Fruit fly (Drosophila melanogaster): Measurements from ENCODE around the gene CG5246.

The CG5246 gene

DNA sequence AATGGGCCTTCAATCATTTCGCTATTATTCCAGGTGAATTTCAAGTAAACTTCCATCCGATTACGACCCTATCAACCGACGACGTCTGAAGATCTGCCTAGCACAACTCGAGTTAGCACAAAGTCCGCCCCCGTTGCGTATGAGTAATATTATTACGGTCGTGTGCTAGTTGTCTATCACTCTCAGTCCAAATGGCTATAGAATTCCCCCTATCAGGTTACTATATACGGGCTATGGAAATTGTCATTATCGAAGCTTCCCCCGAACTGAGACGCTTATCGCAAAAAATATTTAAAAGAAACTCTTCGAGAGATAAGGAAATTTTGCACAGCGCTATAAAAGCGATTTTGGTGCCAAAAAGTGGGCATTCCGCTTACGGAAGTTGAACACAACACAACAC lies at the start of gene CG5246:
Gene CG5246, plus strand, starts transcription at position 365 of the 400 bp plus-strand sequence.
- TF ChIP-seq psq (optimal IDR thresholded peaks at IDR 0.05) (no peak), insv (optimal IDR thresholded peaks at IDR 0.05) (no peak), ttk (optimal IDR thresholded peaks at IDR 0.05) (no peak), Sin3A (optimal IDR thresholded peaks at IDR 0.05) (no peak), h (optimal IDR thresholded peaks at IDR 0.05) (no peak), Myc (optimal IDR thresholded peaks at IDR 0.05) (no peak)

DNA sequence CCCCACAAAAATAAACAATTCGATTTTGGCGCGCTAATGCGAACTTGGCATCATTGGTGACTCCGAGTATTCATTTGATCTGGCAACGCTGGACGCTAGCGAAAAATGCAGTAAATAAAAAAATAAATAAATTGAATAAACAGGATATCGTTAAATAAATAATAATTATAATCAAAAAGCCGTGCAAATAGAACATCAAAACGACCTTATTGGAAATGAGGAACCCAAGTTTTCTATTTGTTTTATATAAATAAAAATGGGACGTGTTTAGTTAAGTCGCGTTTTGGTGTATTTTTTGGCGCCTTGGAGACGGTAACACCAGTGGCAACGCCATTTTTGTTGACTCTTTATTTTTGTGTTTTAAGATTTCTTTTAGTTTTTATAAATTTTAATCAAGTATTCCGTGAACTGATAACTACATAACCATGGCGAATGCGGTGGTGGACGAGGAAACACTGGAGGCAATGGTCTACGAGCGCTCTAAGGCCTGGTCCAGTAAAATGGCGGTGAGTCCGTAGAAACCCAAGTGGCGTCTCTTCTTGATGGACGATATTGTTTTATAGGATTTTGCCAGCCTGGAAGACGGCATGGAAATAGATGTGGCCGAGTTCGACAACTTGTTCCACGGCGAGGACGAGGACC lies 47.8 kb upstream of the CG5246 start, which contains the start of gene cal1:
Gene cal1, plus strand, starts transcription at position 304 of the 642 bp plus-strand sequence.
- TF ChIP-seq Myc (optimal IDR thresholded peaks at IDR 0.05) (no peak), h (optimal IDR thresholded peaks at IDR 0.05) (no peak), Sin3A (optimal IDR thresholded peaks at IDR 0.05) (no peak), ttk (optimal IDR thresholded peaks at IDR 0.05) (no peak), insv (optimal IDR thresholded peaks at IDR 0.05) (no peak), psq (optimal IDR thresholded peaks at IDR 0.05) (no peak)

DNA sequence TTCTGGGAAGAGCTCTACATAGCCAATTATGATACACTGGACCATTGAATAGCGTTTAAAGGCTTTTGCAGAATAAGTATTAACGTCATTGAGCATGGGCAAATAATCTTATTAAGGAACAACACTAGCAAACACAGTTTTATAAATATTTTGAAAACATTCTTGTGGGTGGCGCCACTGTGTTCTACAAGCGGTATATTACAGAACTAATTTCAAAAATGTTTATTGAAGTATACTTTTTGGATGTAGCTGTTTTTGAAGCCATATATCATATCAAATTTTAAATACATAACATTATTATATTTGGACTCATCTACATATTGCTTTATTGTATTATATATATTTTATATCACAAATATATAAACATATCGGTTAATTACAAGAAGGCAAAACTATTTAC lies 27.0 kb upstream of the CG5246 start:
- TF ChIP-seq psq (optimal IDR thresholded peaks at IDR 0.05): no peak
- TF ChIP-seq Myc (optimal IDR thresholded peaks at IDR 0.05): no peak
- TF ChIP-seq ttk (optimal IDR thresholded peaks at IDR 0.05): no peak
- no peak for TF ChIP-seq h (optimal IDR thresholded peaks at IDR 0.05)
- no peak for TF ChIP-seq insv (optimal IDR thresholded peaks at IDR 0.05)
- no peak for TF ChIP-seq Sin3A (optimal IDR thresholded peaks at IDR 0.05)

DNA sequence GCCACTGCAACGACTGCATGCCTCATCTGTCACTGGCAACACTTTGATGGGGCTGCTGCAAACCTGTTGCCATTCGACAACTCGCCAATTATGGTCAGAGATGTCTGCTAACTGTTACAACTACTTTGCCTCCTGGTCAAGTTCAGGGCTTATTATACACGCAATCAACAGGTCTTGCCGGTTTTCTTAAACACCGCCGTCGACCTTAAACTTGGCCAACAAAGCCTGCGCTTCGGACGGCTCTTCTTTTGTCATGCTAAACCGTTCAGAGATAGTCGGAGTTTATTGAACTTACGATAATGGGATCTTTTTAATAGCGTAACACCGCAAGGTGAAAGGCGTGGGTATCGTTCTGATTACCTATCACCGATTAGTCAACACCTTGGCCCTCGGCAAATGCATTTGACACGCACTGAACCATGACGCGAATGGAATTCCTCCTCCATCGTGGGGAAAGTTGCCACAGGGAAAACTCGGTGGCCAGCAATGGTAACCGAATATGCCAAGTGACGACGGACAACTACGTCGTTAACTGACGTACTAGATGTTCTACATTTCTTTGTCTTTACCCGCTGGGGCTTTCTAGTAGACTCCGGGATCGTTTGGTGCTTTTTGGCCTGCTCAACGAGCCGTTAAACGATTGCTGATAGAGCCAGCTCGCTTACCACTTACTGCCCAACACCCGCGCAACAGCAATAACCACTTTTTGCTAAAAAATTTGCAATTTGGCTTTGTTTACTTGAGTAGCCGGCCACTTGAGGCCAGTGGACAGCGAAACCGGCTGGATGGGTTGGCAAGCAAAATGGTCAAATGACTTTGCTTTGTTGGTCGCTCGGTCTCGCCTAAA lies 24.8 kb upstream of the CG5246 start:
- TF ChIP-seq psq (optimal IDR thresholded peaks at IDR 0.05) (no peak), Sin3A (optimal IDR thresholded peaks at IDR 0.05) (no peak), insv (optimal IDR thresholded peaks at IDR 0.05) (no peak), Myc (optimal IDR thresholded peaks at IDR 0.05) (no peak), h (optimal IDR thresholded peaks at IDR 0.05) (no peak), ttk (optimal IDR thresholded peaks at IDR 0.05) (no peak)

DNA sequence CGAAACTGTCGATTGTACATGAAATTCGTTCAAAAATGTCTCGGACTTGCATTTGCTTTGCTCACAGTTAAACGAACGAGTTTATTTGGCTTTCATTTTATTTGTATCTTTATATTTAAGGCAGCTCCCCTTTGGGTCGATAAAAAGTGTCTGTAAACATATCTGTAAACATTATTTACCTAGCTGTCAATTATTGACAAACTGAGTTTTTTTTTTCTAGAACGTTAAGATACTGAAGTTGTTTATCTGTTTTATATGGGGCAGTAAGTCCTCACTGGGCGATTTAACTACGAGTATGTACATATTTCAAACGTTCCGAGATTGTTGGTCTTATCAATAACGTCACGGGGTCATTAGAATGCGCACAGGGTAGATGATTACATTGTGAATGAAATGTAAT lies 20.2 kb upstream of the CG5246 start:
- no peak for TF ChIP-seq h (optimal IDR thresholded peaks at IDR 0.05)
- no peak for TF ChIP-seq ttk (optimal IDR thresholded peaks at IDR 0.05)
- no peak for TF ChIP-seq insv (optimal IDR thresholded peaks at IDR 0.05)
- no peak for TF ChIP-seq Sin3A (optimal IDR thresholded peaks at IDR 0.05)
- TF ChIP-seq Myc (optimal IDR thresholded peaks at IDR 0.05): no peak
- TF ChIP-seq psq (optimal IDR thresholded peaks at IDR 0.05): no peak

DNA sequence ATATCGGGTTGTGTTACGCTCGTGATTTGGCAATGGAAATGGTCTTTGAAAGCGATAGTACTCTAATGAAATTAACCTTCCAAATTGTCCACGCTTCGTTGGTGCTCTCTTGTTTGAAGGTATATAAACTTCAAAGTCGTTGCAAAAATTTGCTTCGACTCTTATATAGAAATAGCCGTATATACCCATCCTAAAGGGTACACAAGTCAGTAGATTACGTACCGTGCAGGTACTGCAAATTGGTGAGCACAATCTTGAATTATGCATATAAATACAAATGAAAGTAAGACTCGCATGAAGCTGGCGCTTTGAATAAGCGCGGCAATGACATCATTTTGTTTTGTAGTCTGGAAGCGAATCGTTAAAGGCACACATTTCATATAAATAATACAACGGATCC lies 19.7 kb upstream of the CG5246 start:
- TF ChIP-seq ttk (optimal IDR thresholded peaks at IDR 0.05) (no peak), insv (optimal IDR thresholded peaks at IDR 0.05) (no peak), Myc (optimal IDR thresholded peaks at IDR 0.05) (no peak), psq (optimal IDR thresholded peaks at IDR 0.05) (no peak), h (optimal IDR thresholded peaks at IDR 0.05) (no peak), Sin3A (optimal IDR thresholded peaks at IDR 0.05) (no peak)

DNA sequence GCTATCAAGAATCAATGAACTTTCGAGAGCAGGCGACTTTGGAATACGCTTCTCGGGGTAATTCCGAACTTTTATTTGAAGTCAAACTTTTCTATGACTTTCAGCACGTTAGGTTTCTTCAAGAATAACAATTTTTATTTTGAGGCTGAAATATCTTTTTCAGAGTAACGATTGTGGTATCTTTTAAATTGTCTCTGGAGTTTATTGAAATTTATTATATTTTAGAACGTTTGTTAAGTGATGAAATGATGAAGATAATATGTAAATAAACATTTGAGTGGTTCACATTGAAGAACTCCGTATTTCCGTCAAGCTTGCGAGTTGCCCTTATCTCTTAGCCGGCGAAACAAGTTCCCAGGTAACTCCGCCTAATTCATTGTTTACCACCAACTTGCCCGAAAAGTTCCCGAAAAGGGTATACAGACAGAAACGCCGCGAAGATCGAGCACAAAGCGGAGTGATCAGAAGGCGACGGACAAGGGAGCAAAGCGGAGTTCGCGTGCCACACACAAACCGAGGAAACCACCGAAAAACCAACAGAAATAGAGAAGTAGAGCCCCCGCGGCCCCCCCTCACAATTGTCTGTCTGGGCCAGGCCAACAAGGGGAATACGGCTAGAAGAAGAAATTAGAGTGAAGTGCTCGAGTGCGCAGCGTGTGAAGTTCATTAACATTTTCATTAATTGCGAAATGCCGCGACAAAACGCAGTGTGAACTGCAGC lies 18.1 kb upstream of the CG5246 start:
- TF ChIP-seq insv (optimal IDR thresholded peaks at IDR 0.05): no peak
- no peak for TF ChIP-seq ttk (optimal IDR thresholded peaks at IDR 0.05)
- TF ChIP-seq Myc (optimal IDR thresholded peaks at IDR 0.05): no peak
- no peak for TF ChIP-seq Sin3A (optimal IDR thresholded peaks at IDR 0.05)
- TF ChIP-seq h (optimal IDR thresholded peaks at IDR 0.05): no peak
- no peak for TF ChIP-seq psq (optimal IDR thresholded peaks at IDR 0.05)

DNA sequence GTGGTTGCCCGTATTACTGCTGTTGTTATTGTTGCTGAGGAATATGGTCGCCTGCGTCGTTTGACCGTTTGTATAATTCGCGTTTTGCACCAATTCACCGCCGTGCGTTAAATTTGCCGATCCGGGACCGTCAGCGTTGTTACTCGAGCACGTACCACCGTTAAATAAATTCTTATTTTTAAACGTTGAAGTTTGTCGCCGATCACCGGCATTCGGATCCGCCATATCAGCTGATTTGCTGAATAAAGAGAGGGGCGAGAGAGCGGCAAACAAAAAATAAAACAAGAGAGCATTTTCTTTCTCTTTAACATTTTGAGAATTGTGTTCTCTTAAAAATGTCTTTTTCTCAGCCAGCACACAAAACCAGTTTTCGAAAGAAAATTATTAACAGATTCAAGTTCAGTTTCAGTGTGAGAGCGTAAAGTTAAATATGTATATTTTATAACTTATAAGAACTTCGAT lies 17.0 kb upstream of the CG5246 start:
- TF ChIP-seq Myc (optimal IDR thresholded peaks at IDR 0.05): no peak
- no peak for TF ChIP-seq h (optimal IDR thresholded peaks at IDR 0.05)
- TF ChIP-seq insv (optimal IDR thresholded peaks at IDR 0.05): no peak
- TF ChIP-seq Sin3A (optimal IDR thresholded peaks at IDR 0.05): no peak
- TF ChIP-seq psq (optimal IDR thresholded peaks at IDR 0.05): no peak
- no peak for TF ChIP-seq ttk (optimal IDR thresholded peaks at IDR 0.05)

DNA sequence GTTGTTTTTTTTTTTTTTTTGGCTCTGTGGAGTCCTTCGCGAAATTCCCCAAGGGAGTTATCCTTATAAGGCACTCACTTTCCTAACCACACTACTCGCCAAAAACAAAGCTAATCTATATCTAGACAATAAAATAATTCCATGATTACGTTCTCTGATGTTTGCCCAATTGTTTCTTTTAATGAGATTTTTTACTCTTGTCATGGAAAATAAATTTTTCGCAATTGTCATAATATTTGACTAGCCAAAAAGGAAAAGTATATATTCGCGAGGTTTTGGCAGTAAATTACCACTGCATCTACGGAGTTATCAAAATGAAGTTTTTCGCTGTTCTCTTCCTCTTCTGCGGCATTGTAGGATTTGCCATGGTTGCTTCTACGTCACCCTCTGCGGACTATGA lies 15.7 kb upstream of the CG5246 start, which contains the start of gene CG34278:
Gene CG34278, plus strand, starts transcription at position 301 of the 400 bp plus-strand sequence.
- TF ChIP-seq Sin3A (optimal IDR thresholded peaks at IDR 0.05): no peak
- no peak for TF ChIP-seq h (optimal IDR thresholded peaks at IDR 0.05)
- no peak for TF ChIP-seq insv (optimal IDR thresholded peaks at IDR 0.05)
- TF ChIP-seq Myc (optimal IDR thresholded peaks at IDR 0.05): no peak
- no peak for TF ChIP-seq ttk (optimal IDR thresholded peaks at IDR 0.05)
- TF ChIP-seq psq (optimal IDR thresholded peaks at IDR 0.05): no peak

DNA sequence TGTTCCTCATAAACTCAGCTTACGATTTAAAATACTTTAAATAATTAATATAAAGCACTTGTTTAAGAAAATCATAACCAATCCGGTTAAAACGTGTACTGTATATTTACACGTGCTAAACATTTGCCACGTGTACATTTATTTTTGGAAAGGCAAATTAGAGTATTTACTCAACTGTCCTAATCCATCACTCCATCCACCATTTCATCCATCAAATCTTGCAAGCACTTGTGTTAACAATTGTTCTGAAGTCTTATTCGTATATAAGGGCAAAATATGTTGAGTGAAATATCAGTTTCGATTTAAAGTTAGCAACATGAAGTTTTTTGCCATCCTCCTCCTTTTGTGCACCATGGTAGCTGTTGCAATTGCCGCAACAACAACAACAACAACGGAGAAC lies 14.6 kb upstream of the CG5246 start, which contains the start of gene CG42779:
Gene CG42779, plus strand, starts transcription at position 301 of the 400 bp plus-strand sequence.
- TF ChIP-seq Myc (optimal IDR thresholded peaks at IDR 0.05) (no peak), insv (optimal IDR thresholded peaks at IDR 0.05) (no peak), ttk (optimal IDR thresholded peaks at IDR 0.05) (no peak), Sin3A (optimal IDR thresholded peaks at IDR 0.05) (no peak), h (optimal IDR thresholded peaks at IDR 0.05) (no peak), psq (optimal IDR thresholded peaks at IDR 0.05) (no peak)

DNA sequence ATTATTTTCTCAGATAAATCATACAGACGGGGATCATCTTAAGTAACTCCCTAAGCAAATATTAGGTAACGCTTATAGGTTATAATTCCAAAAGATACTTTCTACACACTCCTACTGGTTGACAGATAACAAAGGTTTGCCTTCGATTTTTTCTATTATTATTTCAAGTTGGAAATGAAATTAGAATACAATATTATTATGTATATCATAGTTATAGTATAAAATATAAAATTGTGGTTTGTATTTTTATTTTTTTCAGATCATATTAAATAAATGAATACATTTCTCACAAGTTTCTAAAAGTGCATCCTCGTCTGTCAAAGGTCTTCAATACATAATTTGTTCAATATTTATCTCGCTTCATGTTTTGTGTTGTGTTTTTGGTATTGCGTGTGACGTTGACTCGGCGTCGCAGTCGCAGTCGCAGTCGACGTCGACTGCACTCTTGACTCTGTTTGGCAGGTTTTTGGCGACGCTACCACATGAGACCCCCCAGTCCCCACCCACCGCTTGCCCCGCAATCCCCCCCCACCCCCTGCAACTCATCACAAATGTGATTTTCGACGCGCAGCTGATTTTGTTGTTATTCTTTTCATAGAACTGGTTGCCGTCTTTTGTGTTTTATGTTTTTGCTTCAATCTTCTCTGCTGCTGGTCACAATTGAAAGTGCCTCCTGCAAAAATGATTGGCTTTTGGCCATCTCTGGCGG lies 13.0 kb upstream of the CG5246 start:
- TF ChIP-seq Myc (optimal IDR thresholded peaks at IDR 0.05): no peak
- TF ChIP-seq insv (optimal IDR thresholded peaks at IDR 0.05): no peak
- TF ChIP-seq Sin3A (optimal IDR thresholded peaks at IDR 0.05): no peak
- no peak for TF ChIP-seq ttk (optimal IDR thresholded peaks at IDR 0.05)
- no peak for TF ChIP-seq psq (optimal IDR thresholded peaks at IDR 0.05)
- no peak for TF ChIP-seq h (optimal IDR thresholded peaks at IDR 0.05)

Measured in Kc167 (cell line).